Worm (Caenorhabditis elegans): ENCODE results near the gene srh-25.
A peak's percentile ranks its signal among the peaks of the same experiment; 100 is the strongest.

Gene srh-25

ce11 chrV:12455695-12456094, 22.1 kb upstream of the srh-25 start:
- TF ChIP-seq fkh-10 (GFP tag; optimal IDR thresholded peaks at IDR 0.05): peak; percentile 3
- TF ChIP-seq dpl-1 (GFP tag; optimal IDR thresholded peaks at IDR 0.05): peak in 1 of 3 experiments; percentile 0
- TF ChIP-seq sptf-1 (tag; optimal IDR thresholded peaks at IDR 0.05): no peak
- no peak for TF ChIP-seq nhr-47 (tag; optimal IDR thresholded peaks at IDR 0.05)
- no peak for TF ChIP-seq nhr-71 (tag; optimal IDR thresholded peaks at IDR 0.05)
- TF ChIP-seq lin-14 (GFP tag; optimal IDR thresholded peaks at IDR 0.05): peak; percentile 45
- TF ChIP-seq nhr-76 (tag; optimal IDR thresholded peaks at IDR 0.05): no peak
- no peak for TF ChIP-seq nhr-237 (tag; optimal IDR thresholded peaks at IDR 0.05)
- peak in 1 of 3 experiments; percentile 19 for TF ChIP-seq ceh-82 (tag; optimal IDR thresholded peaks at IDR 0.05)
- no peak for TF ChIP-seq lsy-2 (tag; optimal IDR thresholded peaks at IDR 0.05)
- no peak for TF ChIP-seq ceh-88 (GFP tag; IDR thresholded peaks at IDR 0.05)

ce11 chrV:12450441-12450840, 16.8 kb upstream of the srh-25 start, which contains the start of gene F28C1.1:
Gene F28C1.1 (plus strand): TSS chrV:12450805.
- TF ChIP-seq ama-1 (optimal IDR thresholded peaks at IDR 0.05): no peak
- TF ChIP-seq xbp-1 (tag; optimal IDR thresholded peaks at IDR 0.05): peak; percentile 18
- TF ChIP-seq lsy-2 (tag; optimal IDR thresholded peaks at IDR 0.05): peak in 1 of 2 experiments; percentile 70
- TF ChIP-seq nhr-47 (tag; optimal IDR thresholded peaks at IDR 0.05): peak; percentile 40
- TF ChIP-seq ceh-82 (tag; optimal IDR thresholded peaks at IDR 0.05): peak in 1 of 3 experiments; percentile 34
- TF ChIP-seq dpl-1 (GFP tag; optimal IDR thresholded peaks at IDR 0.05): peak; percentile 84 to 92 (median 88)
- TF ChIP-seq rnt-1 (tag; optimal IDR thresholded peaks at IDR 0.05): peak; percentile 9
- no peak for TF ChIP-seq C34B4.2 (tag; optimal IDR thresholded peaks at IDR 0.05)
- TF ChIP-seq nhr-20 (tag; optimal IDR thresholded peaks at IDR 0.05): peak; percentile 25
- TF ChIP-seq mef-2 (tag; optimal IDR thresholded peaks at IDR 0.05): no peak
- peak; percentile 29 for TF ChIP-seq blmp-1 (tag; optimal IDR thresholded peaks at IDR 0.05)
- no peak for TF ChIP-seq pax-3 (tag; optimal IDR thresholded peaks at IDR 0.05)
- peak; percentile 68 for TF ChIP-seq skn-1 (tag; optimal IDR thresholded peaks at IDR 0.05)
- no peak for TF ChIP-seq egl-27 (tag; optimal IDR thresholded peaks at IDR 0.05)
- peak; percentile 12 for TF ChIP-seq tbx-2 (tag; optimal IDR thresholded peaks at IDR 0.05)
- TF ChIP-seq C16A3.4 (tag; optimal IDR thresholded peaks at IDR 0.05): peak; percentile 43
- peak; percentile 86 to 95 for TF ChIP-seq lin-35 (GFP tag; optimal IDR thresholded peaks at IDR 0.05)
- no peak for TF ChIP-seq nhr-77 (tag; optimal IDR thresholded peaks at IDR 0.05)
- no peak for TF ChIP-seq zip-4 (GFP tag; optimal IDR thresholded peaks at IDR 0.05)
- TF ChIP-seq nhr-90 (tag; optimal IDR thresholded peaks at IDR 0.05; ENCODE audit: poor library complexity): peak; percentile 12
- TF ChIP-seq nhr-237 (tag; optimal IDR thresholded peaks at IDR 0.05): peak; percentile 3
- peak; percentile 60 to 90 for TF ChIP-seq efl-1 (optimal IDR thresholded peaks at IDR 0.05)
- peak; percentile 92 to 99 for TF ChIP-seq efl-1 (GFP tag; optimal IDR thresholded peaks at IDR 0.05 in 1 of 2)
- peak; percentile 23 for TF ChIP-seq nhr-85 (tag)
- TF ChIP-seq ces-1 (GFP tag; optimal IDR thresholded peaks at IDR 0.05): no peak
- no peak for TF ChIP-seq lin-39 (tag; optimal IDR thresholded peaks at IDR 0.05)

ce11 chrV:12449902-12450301, 16.3 kb upstream of the srh-25 start, which contains the start of gene C54D10.10:
Gene C54D10.10 (minus strand): TSS chrV:12450002.
- TF ChIP-seq C04F5.9 (tag; optimal IDR thresholded peaks at IDR 0.05): no peak
- TF ChIP-seq nhr-12 (tag; optimal IDR thresholded peaks at IDR 0.05): no peak
- no peak for TF ChIP-seq tbx-2 (tag; optimal IDR thresholded peaks at IDR 0.05)
- TF ChIP-seq snpc-4 (tag; optimal IDR thresholded peaks at IDR 0.05): no peak
- no peak for TF ChIP-seq ceh-82 (tag; optimal IDR thresholded peaks at IDR 0.05)
- no peak for TF ChIP-seq nhr-71 (tag; optimal IDR thresholded peaks at IDR 0.05)
- TF ChIP-seq fos-1 (tag; optimal IDR thresholded peaks at IDR 0.05): no peak
- TF ChIP-seq vab-15 (tag; optimal IDR thresholded peaks at IDR 0.05): no peak
- TF ChIP-seq mep-1 (tag; optimal IDR thresholded peaks at IDR 0.05): no peak
- TF ChIP-seq nhr-19 (GFP tag; conservative IDR thresholded peaks at IDR 0.05): no peak
- no peak for TF ChIP-seq nhr-90 (tag; optimal IDR thresholded peaks at IDR 0.05; ENCODE audit: poor library complexity)
- no peak for TF ChIP-seq mdl-1 (tag; optimal IDR thresholded peaks at IDR 0.05)
- TF ChIP-seq unc-130 (tag; optimal IDR thresholded peaks at IDR 0.05): no peak

All from whole organism, L1 larva.